Worm (Caenorhabditis elegans) whole organism, L4 larva: ENCODE measurements around the gene F44B9.2.

Experiments used
- D1046.2 ChIP-seq: fragments of 200-800 bp; sonication (Bioruptor generic); IDR thresholded peaks from 2 replicates; pipeline ENCODE4 v1.3.6; 2022; ENCODE audit warnings: missing genetic modification characterization, missing compliant biosample characterization
- F10B5.3 ChIP-seq: sonication (generic microtip); optimal IDR thresholded peaks from 2 replicates; lab custom pipeline; 2016; ENCODE audit warnings: mild to moderate bottlenecking, missing genetic modification characterization, missing compliant biosample characterization
- F49E8.2 ChIP-seq: sonication (generic microtip); optimal IDR thresholded peaks from 2 replicates; lab custom pipeline; 2016; ENCODE audit warnings: missing compliant biosample characterization, mild to moderate bottlenecking, missing genetic modification characterization, borderline replicate concordance
- T26A8.4 ChIP-seq: fragments of 200-800 bp; sonication (Bioruptor generic); IDR thresholded peaks from 2 replicates; pipeline ENCODE4 v1.3.6; 2022; ENCODE audit warnings: missing genetic modification characterization, missing compliant biosample characterization
- aly-2 ChIP-seq: sonication (generic microtip); optimal IDR thresholded peaks from 2 replicates; lab custom pipeline; 2018; ENCODE audit warnings: missing biosample characterization, missing genetic modification characterization
- attf-4 ChIP-seq: sonication (generic microtip); optimal IDR thresholded peaks from 3 replicates; lab custom pipeline; 2017; ENCODE audit warnings: missing biosample characterization, missing genetic modification characterization
- ceh-28 ChIP-seq: fragments of 150-350 bp; optimal IDR thresholded peaks from 2 replicates; lab custom pipeline; 2014; ENCODE audit warnings: missing biosample characterization, missing genetic modification reagents, missing genetic modification characterization
- ceh-44 ChIP-seq: fragments of 200-800 bp; sonication (Bioruptor generic); IDR thresholded peaks from 2 replicates; pipeline ENCODE4 v1.3.6; 2022; ENCODE audit warnings: missing genetic modification reagents, missing genetic modification characterization, missing compliant biosample characterization
- ceh-82 ChIP-seq: sonication (generic microtip); optimal IDR thresholded peaks from 2 replicates; lab custom pipeline; 2017; ENCODE audit warnings: missing biosample characterization, missing genetic modification characterization
- cey-2 ChIP-seq: sonication (generic microtip); optimal IDR thresholded peaks from 3 replicates; lab custom pipeline; 2017; ENCODE audit warnings: missing genetic modification characterization, mild to moderate bottlenecking, missing compliant biosample characterization, antibody characterized with exemption, borderline replicate concordance; ENCODE audit not compliant: insufficient read depth
- daf-12 ChIP-seq: fragments of 150-350 bp; optimal IDR thresholded peaks from 2 replicates; lab custom pipeline; 2014; ENCODE audit warnings: missing biosample characterization, missing genetic modification reagents, missing genetic modification characterization
- dmd-8 ChIP-seq: fragments of 200-800 bp; sonication (Bioruptor generic); IDR thresholded peaks from 2 replicates; pipeline ENCODE4 v1.3.6; 2022; ENCODE audit warnings: missing genetic modification characterization, missing compliant biosample characterization
- dpl-1 ChIP-seq: fragments of 150-350 bp; optimal IDR thresholded peaks from 2 replicates; lab custom pipeline; 2014; ENCODE audit warnings: missing biosample characterization, missing genetic modification reagents, missing genetic modification characterization
- duxl-1 ChIP-seq: sonication (generic microtip); optimal IDR thresholded peaks from 2 replicates; lab custom pipeline; 2016; ENCODE audit warnings: mild to moderate bottlenecking, missing genetic modification characterization, moderate library complexity, missing compliant biosample characterization; ENCODE audit not compliant: poor library complexity
- dve-1 ChIP-seq: sonication (generic microtip); optimal IDR thresholded peaks from 2 replicates; lab custom pipeline; 2017; ENCODE audit warnings: antibody characterized with exemption, mild to moderate bottlenecking, missing genetic modification characterization, missing compliant biosample characterization; ENCODE audit not compliant: insufficient read depth
- egl-43 ChIP-seq: fragments of 200-800 bp; sonication (Bioruptor generic); IDR thresholded peaks from 2 replicates; pipeline ENCODE4 v1.3.6; 2022; ENCODE audit warnings: missing genetic modification reagents, missing genetic modification characterization, missing compliant biosample characterization
- fkh-10 ChIP-seq: fragments of 150-350 bp; optimal IDR thresholded peaks from 2 replicates; lab custom pipeline; 2014; ENCODE audit warnings: missing biosample characterization, missing genetic modification reagents, missing genetic modification characterization
- fos-1 ChIP-seq: fragments of 150-350 bp; optimal IDR thresholded peaks from 2 replicates; lab custom pipeline; 2014; ENCODE audit warnings: missing biosample characterization, missing genetic modification characterization
- hif-1 ChIP-seq, 2 experiments: sonication (generic microtip); optimal IDR thresholded peaks; 2 replicates each; lab custom pipeline; 2016 to 2017; ENCODE audit warnings: missing compliant biosample characterization in 2 of 2, missing genetic modification characterization in 2 of 2, missing genetic modification reagents in 2 of 2, missing genotype in 2 of 2, mild to moderate bottlenecking in 1 of 2
- hlh-11 ChIP-seq: fragments of 200-800 bp; sonication (Bioruptor generic); optimal IDR thresholded peaks from 2 replicates; lab custom pipeline; 2018; ENCODE audit warnings: mild to moderate bottlenecking, missing genetic modification characterization, missing compliant biosample characterization
- lim-7 ChIP-seq: fragments of 200-800 bp; sonication (Bioruptor generic); IDR thresholded peaks from 2 replicates; pipeline ENCODE4 v1.3.6; 2022; ENCODE audit warnings: missing genetic modification characterization, missing compliant biosample characterization
- lin-1 ChIP-seq: fragments of 200-800 bp; sonication (Bioruptor generic); IDR thresholded peaks from 2 replicates; pipeline ENCODE4 v1.3.6; 2022; ENCODE audit warnings: missing genetic modification reagents, missing genetic modification characterization, missing compliant biosample characterization
- lin-29 ChIP-seq: fragments of 200-800 bp; sonication (Bioruptor generic); IDR thresholded peaks from 2 replicates; pipeline ENCODE4 v1.3.6; 2022; ENCODE audit warnings: missing genetic modification reagents, missing genetic modification characterization, missing compliant biosample characterization
- lin-39 ChIP-seq: fragments of 150-350 bp; optimal IDR thresholded peaks from 2 replicates; lab custom pipeline; 2014; ENCODE audit warnings: missing biosample characterization, missing genetic modification reagents, missing genetic modification characterization
- lsy-2 ChIP-seq, 2 experiments: fragments of 150-350 bp in 1 of 2; sonication (generic microtip) in 1 of 2; optimal IDR thresholded peaks; 2 replicates each; lab custom pipeline; 2014 to 2017; ENCODE audit warnings: missing biosample characterization in 2 of 2, missing genetic modification characterization in 2 of 2
- madf-5 ChIP-seq, 2 experiments: fragments of 200-800 bp; sonication (Bioruptor generic); IDR thresholded peaks; 2 replicates each; pipeline ENCODE4 v1.3.6; 2022; ENCODE audit warnings: missing compliant biosample characterization in 2 of 2, missing genetic modification characterization in 2 of 2
- mep-1 ChIP-seq: fragments of 150-350 bp; sonication (generic microtip); optimal IDR thresholded peaks from 3 replicates; lab custom pipeline; 2014; ENCODE audit warnings: missing biosample characterization, missing genetic modification characterization
- mes-2 ChIP-seq: sonication (generic microtip); optimal IDR thresholded peaks from 2 replicates; lab custom pipeline; 2016; ENCODE audit warnings: missing genotype, mild to moderate bottlenecking, missing genetic modification characterization, missing compliant biosample characterization; ENCODE audit not compliant: poor library complexity, severe bottlenecking
- nhr-10 ChIP-seq: fragments of 150-350 bp; optimal IDR thresholded peaks from 2 replicates; lab custom pipeline; 2014; ENCODE audit warnings: missing biosample characterization, missing genetic modification characterization
- nhr-102 ChIP-seq: sonication (generic microtip); optimal IDR thresholded peaks from 2 replicates; lab custom pipeline; 2016; ENCODE audit warnings: mild to moderate bottlenecking, missing genetic modification characterization, moderate library complexity, missing compliant biosample characterization
- nhr-111 ChIP-seq: fragments of 200-800 bp; sonication (Bioruptor generic); optimal IDR thresholded peaks from 2 replicates; lab custom pipeline; 2018; ENCODE audit warnings: mild to moderate bottlenecking, missing genetic modification characterization, missing compliant biosample characterization
- nhr-25 ChIP-seq: sonication (generic microtip); optimal IDR thresholded peaks from 2 replicates; lab custom pipeline; 2017; ENCODE audit warnings: missing genetic modification characterization, mild to moderate bottlenecking, missing compliant biosample characterization, antibody characterized with exemption, moderate library complexity, borderline replicate concordance; ENCODE audit not compliant: insufficient read depth
- nhr-42 ChIP-seq: fragments of 200-800 bp; sonication (Bioruptor generic); IDR thresholded peaks from 2 replicates; pipeline ENCODE4 v1.3.6; 2022; ENCODE audit warnings: missing genetic modification characterization, missing compliant biosample characterization
- nhr-6 ChIP-seq: fragments of 150-350 bp; optimal IDR thresholded peaks from 2 replicates; lab custom pipeline; 2014; ENCODE audit warnings: missing biosample characterization, missing genetic modification characterization
- nhr-77 ChIP-seq: fragments of 150-350 bp; optimal IDR thresholded peaks from 2 replicates; lab custom pipeline; 2014; ENCODE audit warnings: missing biosample characterization, missing genetic modification characterization
- pqm-1 ChIP-seq: sonication (generic microtip); optimal IDR thresholded peaks from 2 replicates; lab custom pipeline; 2017; ENCODE audit warnings: missing biosample characterization, missing genetic modification characterization
- rbr-2 ChIP-seq: sonication (generic microtip); optimal IDR thresholded peaks from 2 replicates; lab custom pipeline; 2016; ENCODE audit warnings: missing genotype, missing genetic modification characterization, missing compliant biosample characterization
- saeg-2 ChIP-seq: fragments of 200-800 bp; sonication (Bioruptor generic); IDR thresholded peaks from 2 replicates; pipeline ENCODE4 v1.3.6; 2022; ENCODE audit warnings: missing genetic modification reagents, missing genetic modification characterization, missing compliant biosample characterization
- sdz-12 ChIP-seq: fragments of 200-800 bp; sonication (Bioruptor generic); optimal IDR thresholded peaks from 2 replicates; lab custom pipeline; 2018; ENCODE audit warnings: mild to moderate bottlenecking, missing genetic modification characterization, missing compliant biosample characterization
- set-16 ChIP-seq: fragments of 200-800 bp; sonication (Bioruptor generic); IDR thresholded peaks from 2 replicates; pipeline ENCODE4 v1.3.6; 2022; ENCODE audit warnings: missing genetic modification reagents, missing genetic modification characterization, missing compliant biosample characterization
- skn-1 ChIP-seq: fragments of 150-350 bp; optimal IDR thresholded peaks from 2 replicates; lab custom pipeline; 2014; ENCODE audit warnings: missing biosample characterization, missing genetic modification characterization
- snpc-4 ChIP-seq: fragments of 150-350 bp; optimal IDR thresholded peaks from 2 replicates; lab custom pipeline; 2014; ENCODE audit warnings: missing biosample characterization, missing genetic modification characterization
- spr-1 ChIP-seq: sonication (generic microtip); optimal IDR thresholded peaks from 2 replicates; lab custom pipeline; 2016; ENCODE audit warnings: mild to moderate bottlenecking, missing genetic modification characterization, missing compliant biosample characterization
- tag-97 ChIP-seq: fragments of 200-800 bp; sonication (Bioruptor generic); IDR thresholded peaks from 2 replicates; pipeline ENCODE4 v1.3.6; 2022; ENCODE audit warnings: missing genetic modification characterization, missing compliant biosample characterization
- unc-130 ChIP-seq: sonication (generic microtip); optimal IDR thresholded peaks from 2 replicates; lab custom pipeline; 2016; ENCODE audit warnings: missing genetic modification reagents, missing genetic modification characterization, missing compliant biosample characterization
- vab-7 ChIP-seq: fragments of 200-800 bp; sonication (Bioruptor generic); IDR thresholded peaks from 2 replicates; pipeline ENCODE4 v1.3.6; 2022; ENCODE audit warnings: missing genetic modification reagents, missing genetic modification characterization, missing compliant biosample characterization
- zag-1 ChIP-seq: fragments of 150-350 bp; optimal IDR thresholded peaks from 2 replicates; lab custom pipeline; 2014; ENCODE audit warnings: missing biosample characterization, missing genetic modification characterization
- zfp-2 ChIP-seq: sonication (generic microtip); optimal IDR thresholded peaks from 2 replicates; lab custom pipeline; 2016; ENCODE audit warnings: mild to moderate bottlenecking, missing genetic modification characterization, missing compliant biosample characterization
- zfp-3 ChIP-seq: fragments of 200-800 bp; sonication (Bioruptor generic); conservative IDR thresholded peaks from 2 replicates; pipeline ENCODE4 v1.3.6; 2022; ENCODE audit warnings: missing genetic modification reagents, missing genetic modification characterization, missing compliant biosample characterization
- zip-11 ChIP-seq: fragments of 200-800 bp; sonication (Bioruptor generic); IDR thresholded peaks from 2 replicates; pipeline ENCODE4 v1.3.6; 2022; ENCODE audit warnings: missing genetic modification characterization, missing compliant biosample characterization
- ztf-7 ChIP-seq: fragments of 150-350 bp; optimal IDR thresholded peaks from 2 replicates; lab custom pipeline; 2014; ENCODE audit warnings: missing biosample characterization, missing genetic modification characterization

The F44B9.2 gene

DNA sequence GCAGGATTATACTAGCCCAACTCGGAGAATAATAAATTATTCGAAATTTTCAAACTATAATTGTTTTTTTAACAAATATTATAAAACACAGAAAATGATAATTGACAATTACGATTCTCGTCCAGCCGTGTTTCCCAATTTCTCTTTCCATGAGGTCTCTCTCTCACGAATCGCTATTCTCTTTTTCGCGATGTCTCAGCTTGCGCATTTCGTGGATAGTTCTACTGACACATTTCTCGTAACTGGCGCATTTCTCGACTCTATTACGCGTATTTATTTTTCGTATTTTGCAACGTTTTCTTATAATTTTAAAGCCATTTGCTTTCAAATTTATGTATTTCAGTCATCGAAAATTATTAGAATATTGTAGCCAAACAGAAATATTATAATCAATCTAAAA is 21.5 kb downstream of the F44B9.2 start (continued):
- TF ChIP-seq ztf-7, result peak; percentile 82
- peak; percentile 86 for TF ChIP-seq pqm-1 (tag; lab: Kevin White, UChicago)
- peak; percentile 100 for TF ChIP-seq vab-7 (GFP tag; lab: Robert Waterston, UW)
- TF ChIP-seq set-16, result no peak
- peak; percentile 86 for TF ChIP-seq aly-2 (tag; lab: Kevin White, UChicago)
- peak; percentile 97 for TF ChIP-seq D1046.2 (GFP tag; lab: Robert Waterston, UW)
- peak; percentile 83 for TF ChIP-seq lin-39 (tag; lab: Kevin White, UChicago)
- TF ChIP-seq skn-1 (tag; lab: Kevin White, UChicago), result no peak
- peak; percentile 97 for TF ChIP-seq hlh-11
- peak; percentile 52 for TF ChIP-seq ceh-28 (tag; lab: Kevin White, UChicago)
- TF ChIP-seq madf-5 (GFP tag; IDR thresholded peaks at IDR 0.05; lab: Robert Waterston, UW), result peak; percentile 96 to 98
- TF ChIP-seq nhr-102 (tag; lab: Kevin White, UChicago), result peak; percentile 90
- TF ChIP-seq zfp-2, result peak; percentile 83
- TF ChIP-seq cey-2 (tag; lab: Kevin White, UChicago), result peak; percentile 68
- TF ChIP-seq dpl-1 (GFP tag; lab: Kevin White, UChicago), result peak; percentile 92
- no peak for TF ChIP-seq daf-12 (tag; lab: Kevin White, UChicago)
- TF ChIP-seq nhr-25, result peak; percentile 96
- TF ChIP-seq fkh-10, result peak; percentile 99
- no peak for TF ChIP-seq F10B5.3
- TF ChIP-seq rbr-2 (tag; lab: Kevin White, UChicago), result peak; percentile 98
- no peak for TF ChIP-seq attf-4
- peak; percentile 83 for TF ChIP-seq F49E8.2 (tag; lab: Kevin White, UChicago)
- TF ChIP-seq egl-43 (GFP tag; lab: Robert Waterston, UW), result no peak; the same call in 1 of the 2 replicates
- no peak for TF ChIP-seq fos-1 (tag; lab: Kevin White, UChicago)
- TF ChIP-seq mep-1 (tag; lab: Kevin White, UChicago), result peak; percentile 99
- TF ChIP-seq nhr-111 (GFP tag; lab: Kevin White, UChicago), result no peak
- 0 out of 2 replicates have a peak, but pooled peaks have one; percentile 21 for TF ChIP-seq saeg-2 (GFP tag; lab: Robert Waterston, UW)
- TF ChIP-seq sdz-12 (GFP tag; lab: Kevin White, UChicago), result peak; percentile 99
- TF ChIP-seq snpc-4 (tag; lab: Kevin White, UChicago), result no peak
- no peak for TF ChIP-seq zip-11 (GFP tag; lab: Robert Waterston, UW)
- TF ChIP-seq dmd-8 (GFP tag; lab: Robert Waterston, UW), result peak; percentile 83
- TF ChIP-seq dve-1, result peak; percentile 99
- peak; percentile 100 for TF ChIP-seq mes-2
- peak; percentile 94 for TF ChIP-seq spr-1 (tag; lab: Kevin White, UChicago)
- peak; percentile 54 for TF ChIP-seq zag-1 (tag; lab: Kevin White, UChicago)
- TF ChIP-seq nhr-42 (GFP tag; lab: Robert Waterston, UW), result peak; percentile 94
- peak; percentile 99 for TF ChIP-seq unc-130 (GFP tag; lab: Kevin White, UChicago)
- peak; percentile 92 for TF ChIP-seq nhr-6 (tag; lab: Kevin White, UChicago)
- peak; percentile 83 for TF ChIP-seq T26A8.4 (GFP tag; lab: Robert Waterston, UW)
- TF ChIP-seq ceh-44 (GFP tag; lab: Robert Waterston, UW), result peak; percentile 100
- peak; percentile 76; the same call in 1 of the 2 replicates for TF ChIP-seq lin-1
- no peak; the same call in 1 of the 2 replicates for TF ChIP-seq zfp-3 (GFP tag; lab: Robert Waterston, UW)
- peak; percentile 99 for TF ChIP-seq nhr-77 (tag; lab: Kevin White, UChicago)
- 0 out of 2 replicates have a peak, but pooled peaks have one; percentile 83 for TF ChIP-seq tag-97 (GFP tag; lab: Robert Waterston, UW)
- TF ChIP-seq lsy-2 (tag; optimal IDR thresholded peaks at IDR 0.05; lab: Kevin White, UChicago), result peak; percentile 96 to 98
- TF ChIP-seq hif-1 (tag; optimal IDR thresholded peaks at IDR 0.05; lab: Kevin White, UChicago), result peak; percentile 65 to 98
- TF ChIP-seq lim-7, result peak; percentile 97
- peak; percentile 28 for TF ChIP-seq ceh-82
- TF ChIP-seq duxl-1, result peak; percentile 95
- peak; percentile 92 for TF ChIP-seq nhr-10
- TF ChIP-seq lin-29, result peak; percentile 80; the same call in 1 of the 2 replicates
